Worm (Caenorhabditis elegans) whole organism, L1 larva: Measurements from ENCODE around the gene vab-8.

ENCODE experiments used
- C04F5.9 ChIP-seq: sonication (generic microtip); optimal IDR thresholded peaks from 2 replicates; lab custom pipeline; 2016; ENCODE audit warnings: missing genetic modification characterization, missing compliant biosample characterization
- C34B4.2 ChIP-seq: sonication (generic microtip); optimal IDR thresholded peaks from 2 replicates; lab custom pipeline; 2017; ENCODE audit warnings: mild to moderate bottlenecking, missing genetic modification characterization, missing compliant biosample characterization
- F16B12.6 ChIP-seq: fragments of 150-350 bp; optimal IDR thresholded peaks from 2 replicates; lab custom pipeline; 2014; ENCODE audit warnings: missing biosample characterization, missing genetic modification characterization
- alr-1 ChIP-seq: fragments of 200-800 bp; sonication (Bioruptor generic); optimal IDR thresholded peaks from 2 replicates; lab custom pipeline; 2018; ENCODE audit warnings: borderline replicate concordance, mild to moderate bottlenecking, missing genetic modification characterization, missing compliant biosample characterization
- ama-1 ChIP-seq: fragments of 150-350 bp; optimal IDR thresholded peaks from 2 replicates; lab custom pipeline; 2014
- blmp-1 ChIP-seq: fragments of 150-350 bp; optimal IDR thresholded peaks from 2 replicates; lab custom pipeline; 2014; ENCODE audit warnings: missing biosample characterization, missing genetic modification characterization
- ceh-63 ChIP-seq: fragments of 200-800 bp; sonication (Bioruptor generic); optimal IDR thresholded peaks from 2 replicates; lab custom pipeline; 2018; ENCODE audit warnings: mild to moderate bottlenecking, missing genetic modification characterization, missing compliant biosample characterization
- ceh-88 ChIP-seq: fragments of 200-800 bp; sonication (Bioruptor generic); IDR thresholded peaks from 2 replicates; pipeline ENCODE4 v1.3.6; 2022; ENCODE audit warnings: missing genetic modification characterization, missing compliant biosample characterization
- ceh-90 ChIP-seq: sonication (generic microtip); optimal IDR thresholded peaks from 2 replicates; lab custom pipeline; 2016; ENCODE audit warnings: missing genetic modification characterization, missing compliant biosample characterization
- ces-1 ChIP-seq: fragments of 150-350 bp; optimal IDR thresholded peaks from 2 replicates; lab custom pipeline; 2014; ENCODE audit warnings: missing biosample characterization, missing genetic modification reagents, missing genetic modification characterization
- dpl-1 ChIP-seq, 3 experiments: fragments of 150-350 bp in 2 of 3; sonication (generic microtip) in 1 of 3; optimal IDR thresholded peaks; 2 replicates each; lab custom pipeline; 2014 to 2017; ENCODE audit warnings: missing biosample characterization in 3 of 3, missing genetic modification characterization in 3 of 3, missing genetic modification reagents in 3 of 3
- dsc-1 ChIP-seq: sonication (generic microtip); optimal IDR thresholded peaks from 2 replicates; lab custom pipeline; 2016; ENCODE audit warnings: mild to moderate bottlenecking, missing genetic modification characterization, missing compliant biosample characterization
- efl-1 ChIP-seq, 4 experiments: fragments of 150-350 bp; optimal IDR thresholded peaks in 3 of 4; peaks in 1 of 4; 1 replicate in 1 of 4; 2 replicates in 3 of 4; lab custom pipeline; 2014; ENCODE audit warnings: missing biosample characterization in 2 of 4, missing genetic modification characterization in 2 of 4, missing genetic modification reagents in 2 of 4
- efl-3 ChIP-seq: fragments of 200-800 bp; sonication (Bioruptor generic); optimal IDR thresholded peaks from 2 replicates; lab custom pipeline; 2018; ENCODE audit warnings: mild to moderate bottlenecking, missing genetic modification characterization, missing compliant biosample characterization
- egl-13 ChIP-seq: sonication (generic microtip); optimal IDR thresholded peaks from 2 replicates; lab custom pipeline; 2016; ENCODE audit warnings: missing genotype, missing genetic modification reagents, missing genetic modification characterization, missing compliant biosample characterization
- egl-27 ChIP-seq, 2 experiments: fragments of 150-350 bp in 1 of 2; sonication (generic microtip); optimal IDR thresholded peaks; 3 replicates each; lab custom pipeline; 2017 to 2018; ENCODE audit warnings: missing biosample characterization in 2 of 2, missing genetic modification characterization in 2 of 2, missing genetic modification reagents in 2 of 2
- elt-2 ChIP-seq: sonication (generic microtip); optimal IDR thresholded peaks from 2 replicates; lab custom pipeline; 2016; ENCODE audit warnings: missing genetic modification characterization, mild to moderate bottlenecking, inconsistent platforms, missing compliant biosample characterization, missing genetic modification reagents
- elt-3 ChIP-seq, 6 experiments: fragments of 150-350 bp in 1 of 6; sonication (generic microtip); optimal IDR thresholded peaks; 2 replicates each; lab custom pipeline; 2017 to 2018; ENCODE audit warnings: missing biosample characterization in 6 of 6, missing genetic modification characterization in 6 of 6, inconsistent platforms in 1 of 6
- ets-5 ChIP-seq: fragments of 200-800 bp; sonication (Bioruptor generic); IDR thresholded peaks from 2 replicates; pipeline ENCODE4 v1.3.6; 2022; ENCODE audit warnings: missing genetic modification characterization, missing compliant biosample characterization
- fkh-10 ChIP-seq: sonication (generic microtip); optimal IDR thresholded peaks from 2 replicates; lab custom pipeline; 2017; ENCODE audit warnings: missing biosample characterization, missing genetic modification reagents, missing genetic modification characterization
- fkh-4 ChIP-seq: sonication (generic microtip); optimal IDR thresholded peaks from 2 replicates; lab custom pipeline; 2016; ENCODE audit warnings: missing compliant biosample characterization, missing genetic modification characterization, borderline replicate concordance
- irx-1 ChIP-seq: sonication (generic microtip); optimal IDR thresholded peaks from 2 replicates; lab custom pipeline; 2016; ENCODE audit warnings: missing genetic modification characterization, missing compliant biosample characterization
- jun-1 ChIP-seq: fragments of 150-350 bp; optimal IDR thresholded peaks from 2 replicates; lab custom pipeline; 2014; ENCODE audit warnings: missing biosample characterization, missing genetic modification reagents, missing genetic modification characterization
- lin-13 ChIP-seq: fragments of 150-350 bp; optimal IDR thresholded peaks from 2 replicates; lab custom pipeline; 2014; ENCODE audit warnings: missing biosample characterization, missing genetic modification reagents, missing genetic modification characterization
- lin-15B ChIP-seq: fragments of 150-350 bp; sonication (generic microtip); optimal IDR thresholded peaks from 3 replicates; lab custom pipeline; 2014; ENCODE audit warnings: missing biosample characterization, missing genetic modification characterization
- lin-35 ChIP-seq, 2 experiments: fragments of 150-350 bp; optimal IDR thresholded peaks; 2 replicates each; lab custom pipeline; 2014; ENCODE audit warnings: missing biosample characterization in 2 of 2, missing genetic modification characterization in 2 of 2, missing genetic modification reagents in 2 of 2
- lir-3 ChIP-seq: sonication (generic microtip); optimal IDR thresholded peaks from 2 replicates; lab custom pipeline; 2016; ENCODE audit warnings: mild to moderate bottlenecking, missing genetic modification characterization, moderate library complexity, missing compliant biosample characterization; ENCODE audit not compliant: poor library complexity
- lsy-2 ChIP-seq, 2 experiments: fragments of 150-350 bp; optimal IDR thresholded peaks; 2 replicates each; lab custom pipeline; 2014; ENCODE audit warnings: missing biosample characterization in 2 of 2, missing genetic modification characterization in 2 of 2
- mdl-1 ChIP-seq, 2 experiments: fragments of 150-350 bp; optimal IDR thresholded peaks; 2 replicates each; lab custom pipeline; 2014 to 2017; ENCODE audit warnings: missing biosample characterization in 2 of 2, missing genetic modification characterization in 2 of 2, inconsistent platforms in 1 of 2
- mef-2 ChIP-seq: fragments of 150-350 bp; optimal IDR thresholded peaks from 2 replicates; lab custom pipeline; 2014; ENCODE audit warnings: missing biosample characterization, missing genetic modification characterization
- nhr-11 ChIP-seq: fragments of 150-350 bp; optimal IDR thresholded peaks from 2 replicates; lab custom pipeline; 2014; ENCODE audit warnings: missing biosample characterization, missing genetic modification characterization
- nhr-20 ChIP-seq: sonication (generic microtip); optimal IDR thresholded peaks from 2 replicates; lab custom pipeline; 2016; ENCODE audit warnings: mild to moderate bottlenecking, missing genetic modification characterization, missing compliant biosample characterization
- nhr-237 ChIP-seq: fragments of 150-350 bp; optimal IDR thresholded peaks from 2 replicates; lab custom pipeline; 2014; ENCODE audit warnings: missing biosample characterization, missing genetic modification characterization
- nhr-47 ChIP-seq: sonication (generic microtip); optimal IDR thresholded peaks from 2 replicates; lab custom pipeline; 2016; ENCODE audit warnings: mild to moderate bottlenecking, missing genetic modification characterization, moderate library complexity, missing compliant biosample characterization
- nhr-76 ChIP-seq: sonication (generic microtip); optimal IDR thresholded peaks from 2 replicates; lab custom pipeline; 2017; ENCODE audit warnings: missing biosample characterization, missing genetic modification characterization
- nhr-77 ChIP-seq: fragments of 150-350 bp; optimal IDR thresholded peaks from 2 replicates; lab custom pipeline; 2014; ENCODE audit warnings: missing biosample characterization, missing genetic modification characterization
- nhr-84 ChIP-seq: sonication (generic microtip); optimal IDR thresholded peaks from 2 replicates; lab custom pipeline; 2017; ENCODE audit warnings: missing biosample characterization, missing genetic modification characterization
- nhr-90 ChIP-seq: sonication (generic microtip); optimal IDR thresholded peaks from 2 replicates; lab custom pipeline; 2016; ENCODE audit warnings: mild to moderate bottlenecking, missing genetic modification characterization, missing compliant biosample characterization; ENCODE audit not compliant: poor library complexity
- pag-3 ChIP-seq: sonication (generic microtip); optimal IDR thresholded peaks from 2 replicates; lab custom pipeline; 2017; ENCODE audit warnings: missing genetic modification characterization, mild to moderate bottlenecking, missing compliant biosample characterization, antibody characterized with exemption, borderline replicate concordance; ENCODE audit not compliant: insufficient read depth
- pqm-1 ChIP-seq: sonication (generic microtip); optimal IDR thresholded peaks from 3 replicates; lab custom pipeline; 2017; ENCODE audit warnings: missing biosample characterization, missing genetic modification characterization
- sptf-1 ChIP-seq: fragments of 150-350 bp; optimal IDR thresholded peaks from 2 replicates; lab custom pipeline; 2014; ENCODE audit warnings: missing biosample characterization, missing genetic modification characterization
- sup-37 ChIP-seq: fragments of 200-800 bp; sonication (Bioruptor generic); optimal IDR thresholded peaks from 2 replicates; lab custom pipeline; 2018; ENCODE audit warnings: mild to moderate bottlenecking, missing genetic modification characterization, missing compliant biosample characterization
- swsn-7 ChIP-seq: sonication (generic microtip); optimal IDR thresholded peaks from 2 replicates; lab custom pipeline; 2016; ENCODE audit warnings: missing genetic modification characterization, missing compliant biosample characterization
- tlp-1 ChIP-seq: fragments of 150-350 bp; optimal IDR thresholded peaks from 2 replicates; lab custom pipeline; 2014; ENCODE audit warnings: missing biosample characterization, missing genetic modification characterization
- unc-130 ChIP-seq: fragments of 150-350 bp; optimal IDR thresholded peaks from 2 replicates; lab custom pipeline; 2017; ENCODE audit warnings: missing biosample characterization, missing genetic modification characterization, inconsistent platforms
- unc-30 ChIP-seq: sonication (generic microtip); optimal IDR thresholded peaks from 2 replicates; lab custom pipeline; 2017; ENCODE audit warnings: missing biosample characterization, missing genetic modification characterization
- xbp-1 ChIP-seq: sonication (generic microtip); optimal IDR thresholded peaks from 2 replicates; lab custom pipeline; 2016; ENCODE audit warnings: missing genetic modification characterization, missing compliant biosample characterization
- zip-4 ChIP-seq: fragments of 200-800 bp; sonication (Bioruptor generic); optimal IDR thresholded peaks from 2 replicates; lab custom pipeline; 2018; ENCODE audit warnings: mild to moderate bottlenecking, missing genetic modification characterization, moderate library complexity, missing compliant biosample characterization
- ztf-11 ChIP-seq, 2 experiments: sonication (generic microtip); optimal IDR thresholded peaks; 2 replicates each; lab custom pipeline; 2016 to 2017; ENCODE audit warnings: missing genetic modification characterization in 2 of 2, missing biosample characterization in 1 of 2, missing compliant biosample characterization in 1 of 2

The vab-8 gene

ce11 chrV:12190943-12191569 lies 22.1 kb upstream of the vab-8 start, which contains the start of gene dpy-30 (continued):
- TF ChIP-seq nhr-76 (tag; lab: Kevin White, UChicago) (no peak), alr-1 (tag; lab: Kevin White, UChicago) (no peak), blmp-1 (tag; lab: Kevin White, UChicago) (peak; percentile 49), ceh-88 (no peak), lin-15B (tag; lab: Kevin White, UChicago) (peak; percentile 21), nhr-84 (tag; lab: Kevin White, UChicago) (no peak), pag-3 (tag; lab: Kevin White, UChicago) (no peak), unc-130 (tag; lab: Kevin White, UChicago) (peak; percentile 75), xbp-1 (peak; percentile 59), elt-2 (tag; lab: Kevin White, UChicago) (peak; percentile 13), mdl-1 (tag; optimal IDR thresholded peaks at IDR 0.05; lab: Kevin White, UChicago) (peak in 1 of 2 experiments; percentile 32), jun-1 (tag; lab: Kevin White, UChicago) (peak; percentile 7), lin-13 (GFP tag; lab: Kevin White, UChicago) (no peak), pqm-1 (tag; lab: Kevin White, UChicago) (no peak), efl-1 (optimal IDR thresholded peaks at IDR 0.05; lab: Kevin White, UChicago) (peak; percentile 79 to 84), efl-1 (GFP tag; optimal IDR thresholded peaks at IDR 0.05 in 1 of 2; lab: Kevin White, UChicago) (peak; percentile 80 to 98), fkh-4 (no peak), egl-13 (tag; lab: Kevin White, UChicago) (peak; percentile 37), nhr-11 (tag; lab: Kevin White, UChicago) (no peak), sptf-1 (tag; lab: Kevin White, UChicago) (no peak), nhr-47 (tag; lab: Kevin White, UChicago) (peak; percentile 72), egl-27 (tag; optimal IDR thresholded peaks at IDR 0.05; lab: Kevin White, UChicago) (no peak), irx-1 (tag; lab: Kevin White, UChicago) (peak; percentile 31), nhr-90 (peak; percentile 59), elt-3 (tag; optimal IDR thresholded peaks at IDR 0.05; lab: Kevin White, UChicago) (peak in 2 of 6 experiments; percentile 10 to 22), swsn-7 (tag; lab: Kevin White, UChicago) (peak; percentile 73), mef-2 (tag; lab: Kevin White, UChicago) (no peak), lin-35 (GFP tag; optimal IDR thresholded peaks at IDR 0.05; lab: Kevin White, UChicago) (peak; percentile 79 to 87), efl-3 (no peak), nhr-237 (tag; lab: Kevin White, UChicago) (no peak), dpl-1 (GFP tag; optimal IDR thresholded peaks at IDR 0.05; lab: Kevin White, UChicago) (peak; percentile 68 to 80 (median 78)), C04F5.9 (no peak), ceh-63 (GFP tag; lab: Kevin White, UChicago) (no peak), nhr-20 (tag; lab: Kevin White, UChicago) (peak; percentile 75), ets-5 (GFP tag; lab: Robert Waterston, UW) (no peak), zip-4 (peak; percentile 26), ceh-90 (no peak), F16B12.6 (peak; percentile 95), lir-3 (tag; lab: Kevin White, UChicago) (peak; percentile 29), sup-37 (GFP tag; lab: Kevin White, UChicago) (no peak), ces-1 (GFP tag; lab: Kevin White, UChicago) (no peak), dsc-1 (tag; lab: Kevin White, UChicago) (peak; percentile 64), ztf-11 (tag; optimal IDR thresholded peaks at IDR 0.05; lab: Kevin White, UChicago) (peak in 1 of 2 experiments; percentile 19), lsy-2 (tag; optimal IDR thresholded peaks at IDR 0.05; lab: Kevin White, UChicago) (peak; percentile 94 to 98), C34B4.2 (tag; lab: Kevin White, UChicago) (no peak), fkh-10 (GFP tag; lab: Kevin White, UChicago) (no peak), tlp-1 (tag; lab: Kevin White, UChicago) (no peak), ama-1 (lab: Kevin White, UChicago) (peak; percentile 65), nhr-77 (tag; lab: Kevin White, UChicago) (peak; percentile 41), unc-30 (no peak)
